Fruit fly (Drosophila melanogaster): ENCODE measurements around the gene vn.

The vn gene

dm6 chr3L:5819310-5819709, 26.2 kb downstream of the vn start (continued):
- TF ChIP-seq CG4730 (GFP tag; IDR thresholded peaks at IDR 0.05) (0 out of 2 replicates have a peak, but pooled peaks have one; percentile 14), trh (GFP tag; optimal IDR thresholded peaks at IDR 0.05) (no peak), CHES-1-like (GFP tag; optimal IDR thresholded peaks at IDR 0.05) (no peak), CkIIα-i1 (GFP tag; IDR thresholded peaks at IDR 0.05) (no peak), fd3F (GFP tag; optimal IDR thresholded peaks at IDR 0.05) (peak; percentile 33), CG3065 (GFP tag; optimal IDR thresholded peaks at IDR 0.05) (no peak), HLH4C (GFP tag; IDR thresholded peaks at IDR 0.05; ENCODE audit: partially characterized antibody) (no peak), Trl (optimal IDR thresholded peaks at IDR 0.05) (no peak), Trl (GFP tag; optimal IDR thresholded peaks at IDR 0.05) (no peak), esg (GFP tag; conservative IDR thresholded peaks at IDR 0.05) (peak; percentile 41), nerfin-2 (GFP tag; IDR thresholded peaks at IDR 0.05; ENCODE audit: partially characterized antibody) (no peak), CG6175 (GFP tag; IDR thresholded peaks at IDR 0.05) (no peak), CG14710 (tag; optimal IDR thresholded peaks at IDR 0.05) (no peak), Poxn (GFP tag; IDR thresholded peaks at IDR 0.05) (no peak), CG3726 (GFP tag; IDR thresholded peaks at IDR 0.05) (no peak), CG6683 (GFP tag; optimal IDR thresholded peaks at IDR 0.05) (no peak), ranshi (GFP tag; IDR thresholded peaks at IDR 0.05) (peak; percentile 14; the same call in 1 of the 2 replicates), CG11504 (tag; optimal IDR thresholded peaks at IDR 0.05) (peak; percentile 47), repo (GFP tag; optimal IDR thresholded peaks at IDR 0.05) (no peak), zfh1 (GFP tag; IDR thresholded peaks at IDR 0.05) (no peak), CG4360 (GFP tag; IDR thresholded peaks at IDR 0.05) (no peak), CG15479 (GFP tag; optimal IDR thresholded peaks at IDR 0.05) (no peak), Max (GFP tag; optimal IDR thresholded peaks at IDR 0.05) (no peak), aop (GFP tag; IDR thresholded peaks at IDR 0.05) (no peak), CG13123 (GFP tag; optimal IDR thresholded peaks at IDR 0.05) (no peak), HHEX (GFP tag; optimal IDR thresholded peaks at IDR 0.05) (peak; percentile 20), Hr51 (GFP tag; optimal IDR thresholded peaks at IDR 0.05) (peak in 1 of 2 experiments; percentile 47), Dref (GFP tag; IDR thresholded peaks at IDR 0.05) (no peak), Awh (GFP tag; IDR thresholded peaks at IDR 0.05) (no peak), CG4282 (GFP tag; optimal IDR thresholded peaks at IDR 0.05) (no peak), GATAe (GFP tag; conservative IDR thresholded peaks at IDR 0.05) (no peak), tio (GFP tag; optimal IDR thresholded peaks at IDR 0.05) (peak; percentile 33), Hand (GFP tag; optimal IDR thresholded peaks at IDR 0.05) (no peak), phol (tag; optimal IDR thresholded peaks at IDR 0.05) (peak; percentile 23), HmgD (GFP tag; optimal IDR thresholded peaks at IDR 0.05) (no peak), Jarid2 (GFP tag; optimal IDR thresholded peaks at IDR 0.05) (no peak), B-H2 (GFP tag; optimal IDR thresholded peaks at IDR 0.05) (no peak), Optix (GFP tag; IDR thresholded peaks at IDR 0.05) (no peak), CG6765 (GFP tag; optimal IDR thresholded peaks at IDR 0.05) (no peak), CG10147 (GFP tag; optimal IDR thresholded peaks at IDR 0.05) (no peak), CG3163 (GFP tag; optimal IDR thresholded peaks at IDR 0.05) (no peak), Nf-YC (tag; optimal IDR thresholded peaks at IDR 0.05) (no peak), Rfx (GFP tag; IDR thresholded peaks at IDR 0.05) (peak; percentile 55; the same call in 1 of the 2 replicates), Meics (GFP tag; optimal IDR thresholded peaks at IDR 0.05) (peak; percentile 16), dati (GFP tag; IDR thresholded peaks at IDR 0.05) (no peak), Med (GFP tag) (peak; percentile 86), pum (GFP tag; optimal IDR thresholded peaks at IDR 0.05) (peak; percentile 36), ATbp (GFP tag; optimal IDR thresholded peaks at IDR 0.05) (no peak), CG10274 (GFP tag; optimal IDR thresholded peaks at IDR 0.05) (no peak), sug (tag; optimal IDR thresholded peaks at IDR 0.05) (no peak), CG17359 (tag; optimal IDR thresholded peaks at IDR 0.05) (peak; percentile 20), nau (GFP tag; optimal IDR thresholded peaks at IDR 0.05) (no peak)

Measured in whole organism, embryonic.